Worm (Caenorhabditis elegans) whole organism, L4/young adult: ENCODE results near the gene dnj-20.

Source experiments
- W03F9.2 ChIP-seq: fragments of 150-350 bp; optimal IDR thresholded peaks from 2 replicates; lab custom pipeline; 2014; ENCODE audit warnings: missing biosample characterization, missing genetic modification characterization
- dao-5 ChIP-seq: sonication (generic microtip); optimal IDR thresholded peaks from 2 replicates; lab custom pipeline; 2016; ENCODE audit warnings: missing genotype, missing genetic modification characterization, moderate library complexity, missing compliant biosample characterization
- him-1 ChIP-seq: sonication (generic microtip); optimal IDR thresholded peaks from 2 replicates; lab custom pipeline; 2016; ENCODE audit warnings: missing genotype, missing genetic modification reagents, missing genetic modification characterization, missing compliant biosample characterization

DNA sequence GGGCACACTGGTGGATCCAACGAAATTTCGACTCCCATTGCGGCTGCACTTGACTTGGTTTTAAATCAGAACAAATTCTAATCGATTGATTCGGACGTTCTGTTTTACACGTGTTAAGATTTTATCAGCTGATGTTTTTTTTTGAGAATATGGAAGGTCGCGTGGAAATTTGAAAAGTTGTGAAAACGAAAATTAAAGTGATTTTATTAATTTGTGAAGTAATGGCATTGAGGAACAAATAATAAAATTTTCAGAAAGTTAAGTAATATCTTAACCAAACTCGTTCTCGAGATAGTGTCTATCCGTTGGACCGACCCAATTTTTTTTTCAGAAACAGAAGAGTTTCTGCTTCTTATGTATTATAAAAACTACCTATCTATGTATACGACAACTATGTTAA, 27.7 kb upstream of the dnj-20 start, which contains the start of gene ZK1307.4:
- TF ChIP-seq him-1 (tag; lab: Kevin White, UChicago) (no peak), W03F9.2 (tag; lab: Kevin White, UChicago) (no peak), dao-5 (tag; lab: Kevin White, UChicago) (no peak)
